Fruit fly (Drosophila melanogaster) whole organism, wandering third instar larva: ENCODE measurements around the gene CG6707.

Experiments used
- Abd-B ChIP-seq: fragments of >200 bp; optimal IDR thresholded peaks from 2 replicates; lab custom pipeline; 2017; ENCODE audit warnings: missing biosample characterization, missing genetic modification characterization
- Dif ChIP-seq: fragments of 200-275, 200-300 bp; sonication (Bioruptor generic); optimal IDR thresholded peaks from 2 replicates; lab custom pipeline; 2018; ENCODE audit warnings: missing biosample characterization, missing genetic modification characterization; ENCODE audit not compliant: partially characterized antibody
- GATAd ChIP-seq: sonication (Bioruptor generic); optimal IDR thresholded peaks from 2 replicates; lab custom pipeline; 2016; ENCODE audit warnings: missing biosample characterization, missing genetic modification characterization
- Hnf4 ChIP-seq: fragments of 200-800 bp; sonication (Bioruptor generic); optimal IDR thresholded peaks from 2 replicates; lab custom pipeline; 2016; ENCODE audit warnings: missing biosample characterization, mild to moderate bottlenecking, missing genetic modification characterization
- N ChIP-seq: fragments of >200 bp; optimal IDR thresholded peaks from 2 replicates; lab custom pipeline; 2018; ENCODE audit warnings: missing biosample characterization, missing external identifiers, missing genetic modification characterization
- h ChIP-seq: fragments of 200-800 bp; sonication (Bioruptor generic); optimal IDR thresholded peaks from 3 replicates; lab custom pipeline; 2016; ENCODE audit warnings: missing biosample characterization, mild to moderate bottlenecking, missing genetic modification characterization
- jim ChIP-seq: fragments of 175-275, 200-325 bp; sonication (Bioruptor generic); optimal IDR thresholded peaks from 2 replicates; lab custom pipeline; 2016; ENCODE audit warnings: missing biosample characterization, mild to moderate bottlenecking, missing genetic modification characterization
- lola ChIP-seq: fragments of >200 bp; optimal IDR thresholded peaks from 2 replicates; lab custom pipeline; 2017; ENCODE audit warnings: missing biosample characterization, missing genetic modification characterization
- psq ChIP-seq: fragments of 200-800 bp; sonication (Bioruptor generic); optimal IDR thresholded peaks from 3 replicates; lab custom pipeline; 2017; ENCODE audit warnings: missing biosample characterization, mild to moderate bottlenecking, missing genetic modification characterization, moderate library complexity
- rgr ChIP-seq: fragments of 200-800 bp; sonication (Bioruptor generic); optimal IDR thresholded peaks from 3 replicates; lab custom pipeline; 2016; ENCODE audit warnings: missing biosample characterization, mild to moderate bottlenecking, missing genetic modification characterization
- usp ChIP-seq: fragments of >200 bp; optimal IDR thresholded peaks from 2 replicates; lab custom pipeline; 2017; ENCODE audit warnings: missing biosample characterization, missing genetic modification characterization

DNA sequence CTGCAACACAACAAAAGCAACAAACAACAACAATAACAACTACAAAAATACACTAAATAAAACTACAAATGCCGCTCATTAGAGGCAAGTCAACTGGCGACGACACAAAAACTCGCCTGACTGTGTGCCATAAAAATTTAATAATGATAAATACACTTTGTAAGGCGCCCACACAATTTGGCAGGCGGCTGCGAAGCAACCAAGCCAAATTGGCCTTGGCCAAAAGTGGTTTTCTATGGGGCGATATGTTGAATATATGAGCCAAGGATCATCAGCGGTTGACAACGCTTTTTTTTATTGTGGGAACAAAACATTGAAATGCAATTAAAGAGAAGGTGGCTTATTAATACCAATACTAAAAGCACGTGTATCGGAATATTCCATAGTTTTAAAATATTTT, 48.3 kb downstream of the CG6707 start:
- no peak for TF ChIP-seq usp
- TF ChIP-seq psq: no peak
- no peak for TF ChIP-seq h (GFP tag; lab: Kevin White, UChicago)
- TF ChIP-seq GATAd: no peak
- TF ChIP-seq Abd-B (GFP tag; lab: Kevin White, UChicago): no peak
- TF ChIP-seq rgr (GFP tag; lab: Kevin White, UChicago): no peak
- no peak for TF ChIP-seq N (GFP tag; lab: Kevin White, UChicago)
- TF ChIP-seq Hnf4: no peak
- TF ChIP-seq jim (GFP tag; lab: Kevin White, UChicago): no peak
- no peak for TF ChIP-seq Dif (GFP tag; lab: Kevin White, UChicago)
- no peak for TF ChIP-seq lola (GFP tag; lab: Kevin White, UChicago)
